Fruit fly (Drosophila melanogaster) whole organism, adult: Measurements from ENCODE around the gene CG13603.

ENCODE experiments used
- CG11617 ChIP-seq: fragments of 200-800 bp; sonication (Bioruptor generic); optimal IDR thresholded peaks from 2 replicates; lab custom pipeline; 2017; ENCODE audit warnings: mild to moderate bottlenecking, missing biosample characterization, missing genetic modification reagents, missing genetic modification characterization
- CG12768 ChIP-seq: fragments of 200-800 bp; sonication (Bioruptor generic); optimal IDR thresholded peaks from 2 replicates; lab custom pipeline; 2017; ENCODE audit warnings: missing biosample characterization, missing genetic modification characterization, mild to moderate bottlenecking, moderate library complexity, missing genetic modification reagents
- CG14711 ChIP-seq: fragments of 200-800 bp; sonication (Bioruptor generic); optimal IDR thresholded peaks from 2 replicates; lab custom pipeline; 2018; ENCODE audit warnings: missing biosample characterization, mild to moderate bottlenecking, missing genetic modification characterization, moderate library complexity
- CG1620 ChIP-seq: fragments of 200-800 bp; sonication (Bioruptor generic); optimal IDR thresholded peaks from 2 replicates; lab custom pipeline; 2016; ENCODE audit warnings: missing biosample characterization, missing genetic modification characterization
- CG33017 ChIP-seq: fragments of 200-800 bp; sonication (Bioruptor generic); optimal IDR thresholded peaks from 2 replicates; lab custom pipeline; 2018; ENCODE audit warnings: missing biosample characterization, mild to moderate bottlenecking, missing genetic modification characterization, moderate library complexity
- CG5204 ChIP-seq: fragments of 200-800 bp; sonication (Bioruptor generic); optimal IDR thresholded peaks from 2 replicates; lab custom pipeline; 2016; ENCODE audit warnings: missing biosample characterization, missing genetic modification characterization
- CG7045 ChIP-seq: fragments of 200-800 bp; sonication (Bioruptor generic); optimal IDR thresholded peaks from 2 replicates; lab custom pipeline; 2017; ENCODE audit warnings: missing biosample characterization, mild to moderate bottlenecking, missing genetic modification characterization
- CG7101 ChIP-seq: fragments of 200-800 bp; sonication (Bioruptor generic); optimal IDR thresholded peaks from 2 replicates; lab custom pipeline; 2018; ENCODE audit warnings: missing biosample characterization, mild to moderate bottlenecking, missing genetic modification characterization, moderate library complexity
- Clk ChIP-seq: fragments of 200-800 bp; sonication (Bioruptor generic); optimal IDR thresholded peaks from 2 replicates; lab custom pipeline; 2017; ENCODE audit warnings: missing biosample characterization, missing genetic modification characterization
- Crg-1 ChIP-seq: fragments of 200-800 bp; sonication (Bioruptor generic); optimal IDR thresholded peaks from 2 replicates; lab custom pipeline; 2016; ENCODE audit warnings: missing biosample characterization, missing genetic modification characterization
- Hr96 ChIP-seq: fragments of 200-800 bp; sonication (Bioruptor generic); optimal IDR thresholded peaks from 2 replicates; lab custom pipeline; 2016; ENCODE audit warnings: missing biosample characterization, missing genetic modification characterization
- Mnt ChIP-seq: fragments of 200-800 bp; sonication (Bioruptor generic); optimal IDR thresholded peaks from 2 replicates; lab custom pipeline; 2016; ENCODE audit warnings: missing biosample characterization, mild to moderate bottlenecking, missing genetic modification characterization
- bab1 ChIP-seq: fragments of 200-800 bp; sonication (Bioruptor generic); optimal IDR thresholded peaks from 3 replicates; lab custom pipeline; 2019; ENCODE audit warnings: missing biosample characterization, mild to moderate bottlenecking, missing genetic modification characterization, moderate library complexity
- cic ChIP-seq: fragments of 200-800 bp; sonication (Bioruptor generic); optimal IDR thresholded peaks from 2 replicates; lab custom pipeline; 2017; ENCODE audit warnings: missing biosample characterization, mild to moderate bottlenecking, missing genetic modification characterization, moderate library complexity
- cnc ChIP-seq, 2 experiments: fragments of >200 bp; optimal IDR thresholded peaks; 2 replicates each; lab custom pipeline; 2017
- kay ChIP-seq: fragments of 200-800 bp; sonication (Bioruptor generic); peaks from one replicate; lab custom pipeline; 2016; ENCODE audit warnings: missing biosample characterization, missing genetic modification characterization, borderline replicate concordance
- ovo ChIP-seq: fragments of 200-800 bp; sonication (Bioruptor generic); optimal IDR thresholded peaks from 2 replicates; lab custom pipeline; 2016; ENCODE audit warnings: missing biosample characterization, missing genetic modification characterization
- pad ChIP-seq: fragments of 200-800 bp; sonication (Bioruptor generic); optimal IDR thresholded peaks from 3 replicates; lab custom pipeline; 2017; ENCODE audit warnings: missing biosample characterization, missing genetic modification characterization, mild to moderate bottlenecking, moderate library complexity, missing genetic modification reagents
- tj ChIP-seq: fragments of 200-800 bp; sonication (Bioruptor generic); optimal IDR thresholded peaks from 3 replicates; lab custom pipeline; 2017; ENCODE audit warnings: missing biosample characterization, mild to moderate bottlenecking, missing genetic modification characterization, moderate library complexity
- toe ChIP-seq: fragments of 200-800 bp; sonication (Bioruptor generic); optimal IDR thresholded peaks from 2 replicates; lab custom pipeline; 2016; ENCODE audit warnings: missing biosample characterization, missing genetic modification characterization

The CG13603 gene

DNA sequence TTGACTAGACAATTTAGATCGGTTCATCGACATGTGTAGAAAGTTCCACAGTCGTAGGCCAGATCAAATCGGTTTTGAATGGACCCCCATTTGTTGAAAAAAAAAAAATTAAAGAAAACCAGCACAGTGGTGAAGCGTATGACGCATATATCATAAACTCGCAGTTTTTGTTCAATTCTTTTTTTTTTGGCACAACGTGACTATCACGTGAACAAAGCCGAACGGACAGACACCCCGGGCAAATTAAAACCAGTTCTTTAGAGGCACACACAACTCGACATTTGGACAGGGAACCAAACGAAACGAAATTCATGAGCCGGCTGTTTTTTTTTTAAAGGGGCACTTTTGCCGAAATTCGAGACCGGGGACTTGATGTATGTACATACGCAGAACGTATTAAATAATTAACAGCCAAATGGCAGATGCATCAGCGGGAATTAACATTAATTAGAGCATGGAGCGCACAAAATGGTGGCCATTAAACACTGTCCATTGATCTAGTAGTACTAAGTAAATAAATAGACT lies 45.5 kb downstream of the CG13603 start:
- TF ChIP-seq tj (GFP tag; lab: Kevin White, UChicago) (peak; percentile 84), CG14711 (no peak)

DNA sequence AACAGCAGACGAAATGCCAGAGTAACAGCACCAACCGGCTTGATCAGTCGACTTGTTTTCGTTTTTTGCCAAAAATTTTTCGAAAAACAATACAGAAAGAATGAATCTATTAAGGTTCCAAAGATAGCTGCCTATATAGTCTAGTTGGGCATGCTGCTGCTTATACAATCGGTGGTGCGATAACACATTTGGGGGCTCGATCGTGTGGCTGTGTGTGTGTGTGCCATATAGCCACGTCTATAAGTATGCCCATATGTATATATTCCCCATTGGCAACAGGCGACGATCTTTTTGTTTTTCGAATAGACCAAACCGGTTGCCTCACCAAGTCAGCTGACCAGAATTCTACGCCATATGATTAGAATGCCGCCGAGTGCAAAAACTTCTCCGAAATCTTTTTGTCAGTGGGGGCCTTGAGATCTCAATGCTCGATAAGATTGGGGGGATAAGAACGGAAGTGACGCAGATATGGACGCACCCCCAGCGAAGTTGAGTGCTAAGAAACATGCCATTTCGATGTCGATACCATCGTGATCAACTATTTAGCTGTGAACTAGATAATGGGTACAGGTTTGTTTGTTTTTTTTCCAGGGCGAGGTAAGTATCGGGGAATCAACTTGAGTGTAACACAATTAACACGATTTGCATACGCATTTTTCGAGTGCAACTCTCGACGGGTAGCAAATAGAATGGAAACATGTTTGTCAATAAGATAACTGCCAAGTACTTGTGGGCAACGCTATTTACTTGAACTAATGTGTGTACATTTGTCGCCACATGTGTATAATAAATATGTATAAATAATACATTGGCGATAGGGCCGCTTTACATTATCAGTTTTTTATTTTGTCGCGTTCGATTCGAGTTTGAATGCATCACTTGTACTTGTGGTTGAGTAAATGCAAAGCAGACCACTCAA lies 46.2 kb downstream of the CG13603 start:
- peak; percentile 87 for TF ChIP-seq Mnt
- peak; percentile 98 for TF ChIP-seq cic (GFP tag; lab: Kevin White, UChicago)
- peak; percentile 91 for TF ChIP-seq Clk (GFP tag; lab: Kevin White, UChicago)
- peak; percentile 85 for TF ChIP-seq CG1620 (GFP tag; lab: Kevin White, UChicago)
- TF ChIP-seq CG12768 (GFP tag; lab: Kevin White, UChicago) = peak; percentile 97
- no peak for TF ChIP-seq cnc (optimal IDR thresholded peaks at IDR 0.05; lab: Kevin White, UChicago)
- TF ChIP-seq CG7045 = peak; percentile 94
- no peak for TF ChIP-seq toe (GFP tag; lab: Kevin White, UChicago)
- TF ChIP-seq bab1 = no peak
- peak; percentile 83 for TF ChIP-seq CG11617 (GFP tag; lab: Kevin White, UChicago)
- TF ChIP-seq kay (GFP tag; lab: Kevin White, UChicago) = peak; percentile 99
- TF ChIP-seq CG33017 (tag; lab: Kevin White, UChicago) = peak; percentile 86
- no peak for TF ChIP-seq tj (GFP tag; lab: Kevin White, UChicago)
- TF ChIP-seq pad (GFP tag; lab: Kevin White, UChicago) = peak; percentile 81
- peak; percentile 98 for TF ChIP-seq ovo (GFP tag; lab: Kevin White, UChicago)
- peak; percentile 57 for TF ChIP-seq Hr96
- peak; percentile 97 for TF ChIP-seq Crg-1 (GFP tag; lab: Kevin White, UChicago)
- no peak for TF ChIP-seq CG5204 (GFP tag; lab: Kevin White, UChicago)
- TF ChIP-seq CG7101 (tag; lab: Kevin White, UChicago) = peak; percentile 92
- peak; percentile 78 for TF ChIP-seq CG14711

DNA sequence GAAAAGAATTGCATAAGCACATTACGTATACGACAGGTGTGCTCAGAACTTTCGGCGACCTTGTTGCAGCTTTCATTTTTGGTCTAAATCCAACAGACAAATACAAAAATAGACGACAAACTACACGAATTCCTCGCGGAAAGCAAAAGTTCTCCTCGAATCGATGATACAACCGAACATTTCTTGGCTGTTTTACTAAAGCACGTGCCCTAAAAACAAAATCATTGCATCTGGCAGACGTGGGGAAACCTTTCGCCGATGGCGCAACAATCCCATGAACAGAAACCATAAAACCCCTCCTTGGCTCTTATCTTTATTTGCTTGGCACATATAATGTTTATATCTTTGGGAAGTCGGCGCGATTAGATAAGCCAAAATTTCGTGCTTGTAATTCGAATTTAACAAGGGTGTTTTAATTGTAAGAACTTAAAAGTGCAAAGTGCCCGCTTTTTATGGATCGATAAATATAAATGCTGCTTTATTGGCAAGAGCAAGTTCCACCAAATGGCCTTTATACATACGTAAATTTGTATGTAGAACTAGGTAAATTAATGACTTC lies 47.7 kb downstream of the CG13603 start:
- no peak for TF ChIP-seq Clk (GFP tag; lab: Kevin White, UChicago)
- peak; percentile 65 for TF ChIP-seq CG33017 (tag; lab: Kevin White, UChicago)
- no peak for TF ChIP-seq CG7101 (tag; lab: Kevin White, UChicago)
- TF ChIP-seq CG1620 (GFP tag; lab: Kevin White, UChicago) = no peak
- no peak for TF ChIP-seq tj (GFP tag; lab: Kevin White, UChicago)
- TF ChIP-seq bab1 = no peak
- no peak for TF ChIP-seq kay (GFP tag; lab: Kevin White, UChicago)
- peak; percentile 63 for TF ChIP-seq cic (GFP tag; lab: Kevin White, UChicago)
- TF ChIP-seq Hr96 = no peak
- TF ChIP-seq CG14711 = no peak
- no peak for TF ChIP-seq Crg-1 (GFP tag; lab: Kevin White, UChicago)
- peak; percentile 37 for TF ChIP-seq Mnt
- TF ChIP-seq pad (GFP tag; lab: Kevin White, UChicago) = peak; percentile 54
- no peak for TF ChIP-seq ovo (GFP tag; lab: Kevin White, UChicago)
- peak; percentile 54 for TF ChIP-seq CG11617 (GFP tag; lab: Kevin White, UChicago)
- no peak for TF ChIP-seq toe (GFP tag; lab: Kevin White, UChicago)
- peak; percentile 52 for TF ChIP-seq CG12768 (GFP tag; lab: Kevin White, UChicago)
- peak; percentile 29 for TF ChIP-seq CG7045
- TF ChIP-seq cnc (optimal IDR thresholded peaks at IDR 0.05; lab: Kevin White, UChicago) = no peak
- TF ChIP-seq CG5204 (GFP tag; lab: Kevin White, UChicago) = no peak
